Fruit fly (Drosophila melanogaster) whole organism: Measurements from ENCODE around the gene Dref.

ENCODE experiments used
- CG8478 ChIP-seq: fragments of >200 bp; optimal IDR thresholded peaks from 2 replicates; lab custom pipeline; 2018; ENCODE audit warnings: inconsistent platforms
- Dll ChIP-seq: fragments of >200 bp; optimal IDR thresholded peaks from 2 replicates; lab custom pipeline; 2017
- pan ChIP-seq: fragments of >200 bp; optimal IDR thresholded peaks from 2 replicates; lab custom pipeline; 2017
- psq ChIP-seq: fragments of >200 bp; optimal IDR thresholded peaks from 2 replicates; lab custom pipeline; 2017
- usp ChIP-seq: fragments of >200 bp; optimal IDR thresholded peaks from 2 replicates; lab custom pipeline; 2017; ENCODE audit warnings: missing biosample characterization, missing genetic modification characterization, mixed read lengths

DNA sequence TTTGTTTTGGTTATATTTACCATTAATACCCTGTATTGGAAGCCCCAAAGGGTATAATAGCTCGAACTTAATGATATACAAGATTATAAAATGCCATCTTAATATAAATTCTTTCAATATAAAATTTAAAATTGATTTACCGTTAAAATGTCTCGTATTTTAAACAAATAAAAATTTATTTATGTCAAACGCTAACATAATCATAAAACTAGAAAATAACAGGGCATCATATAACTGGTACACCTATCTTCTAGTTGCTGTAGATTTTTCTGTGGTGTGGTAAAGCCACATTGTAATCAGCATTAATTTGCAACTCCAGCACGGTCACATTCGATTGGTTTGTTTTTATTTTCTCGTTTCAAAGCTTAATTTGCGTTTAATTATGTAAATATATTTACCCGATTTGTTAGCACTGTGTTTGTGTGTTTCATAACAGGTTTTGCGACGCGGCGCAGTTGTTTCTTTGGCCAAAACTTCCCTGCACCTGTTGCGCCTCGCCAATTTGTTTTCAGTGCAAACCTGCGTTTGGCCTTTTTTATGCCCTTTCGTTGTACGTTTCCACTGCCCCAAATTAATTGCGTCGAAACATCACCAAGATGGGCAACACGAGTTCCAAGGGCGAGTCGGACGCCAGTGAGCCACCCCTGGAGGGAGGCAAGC, 9.9 kb downstream of the Dref start, which contains the start of the genes CG4658 and CG5846:
- no peak for TF ChIP-seq usp (GFP tag; lab: Kevin White, UChicago)
- no peak for TF ChIP-seq psq
- no peak for TF ChIP-seq Dll (lab: Kevin White, UChicago)
- peak; percentile 96 for TF ChIP-seq pan (lab: Kevin White, UChicago)
- no peak for TF ChIP-seq CG8478 (lab: Kevin White, UChicago)
